Fruit fly (Drosophila melanogaster): ENCODE results near the gene trol.

The trol gene

dm6 chrX:2465687-2466086 lies 79.5 kb downstream of the trol start:
- no peak for TF ChIP-seq crc (GFP tag; optimal IDR thresholded peaks at IDR 0.05)
- peak; percentile 83 for TF ChIP-seq D (optimal IDR thresholded peaks at IDR 0.05)
- no peak for TF ChIP-seq D (GFP tag; optimal IDR thresholded peaks at IDR 0.05)
- no peak for TF ChIP-seq Fer3 (tag; optimal IDR thresholded peaks at IDR 0.05)
- TF ChIP-seq CG12155 (GFP tag; optimal IDR thresholded peaks at IDR 0.05) = no peak
- no peak for TF ChIP-seq ro (GFP tag; IDR thresholded peaks at IDR 0.05)
- peak; percentile 75 for TF ChIP-seq zen (tag; optimal IDR thresholded peaks at IDR 0.05)
- TF ChIP-seq hkb (optimal IDR thresholded peaks at IDR 0.05) = no peak
- TF ChIP-seq hkb (GFP tag; IDR thresholded peaks at IDR 0.05) = no peak
- TF ChIP-seq CG18262 (tag; optimal IDR thresholded peaks at IDR 0.05) = no peak
- no peak for TF ChIP-seq Aef1 (GFP tag; IDR thresholded peaks at IDR 0.05)
- no peak for TF ChIP-seq Dfd (GFP tag; optimal IDR thresholded peaks at IDR 0.05)
- TF ChIP-seq CG17186 (GFP tag; optimal IDR thresholded peaks at IDR 0.05) = no peak
- TF ChIP-seq CG7928 (GFP tag; optimal IDR thresholded peaks at IDR 0.05) = no peak
- peak; percentile 17 for TF ChIP-seq pros (GFP tag; optimal IDR thresholded peaks at IDR 0.05)
- no peak for TF ChIP-seq CG34224 (GFP tag; IDR thresholded peaks at IDR 0.05; ENCODE audit: partially characterized antibody)
- TF ChIP-seq CG17829 (tag; optimal IDR thresholded peaks at IDR 0.05) = no peak
- no peak for TF ChIP-seq Ptx1 (GFP tag; IDR thresholded peaks at IDR 0.05)
- no peak for TF ChIP-seq exex (tag; optimal IDR thresholded peaks at IDR 0.05)
- TF ChIP-seq otp (GFP tag; IDR thresholded peaks at IDR 0.05) = no peak
- TF ChIP-seq ac (GFP tag; optimal IDR thresholded peaks at IDR 0.05) = no peak
- no peak for TF ChIP-seq CG34422 (GFP tag; IDR thresholded peaks at IDR 0.05)
- TF ChIP-seq CG10147 (GFP tag; optimal IDR thresholded peaks at IDR 0.05) = no peak
- no peak for TF ChIP-seq H15 (GFP tag; IDR thresholded peaks at IDR 0.05)
- TF ChIP-seq Hmx (GFP tag; optimal IDR thresholded peaks at IDR 0.05) = no peak
- TF ChIP-seq CG3065 (GFP tag; optimal IDR thresholded peaks at IDR 0.05) = no peak
- no peak for TF ChIP-seq Ets65A (GFP tag)
- TF ChIP-seq ranshi (GFP tag; IDR thresholded peaks at IDR 0.05) = no peak
- TF ChIP-seq grn (GFP tag; optimal IDR thresholded peaks at IDR 0.05) = peak; percentile 10
- TF ChIP-seq cg (GFP tag; optimal IDR thresholded peaks at IDR 0.05) = no peak
- no peak for TF ChIP-seq CG13123 (GFP tag; optimal IDR thresholded peaks at IDR 0.05)
- no peak for TF ChIP-seq NC2β (GFP tag; optimal IDR thresholded peaks at IDR 0.05)
- peak; percentile 52 for TF ChIP-seq hth (optimal IDR thresholded peaks at IDR 0.05)
- no peak for TF ChIP-seq CG12219 (GFP tag; optimal IDR thresholded peaks at IDR 0.05)
- TF ChIP-seq CG1529 (GFP tag; optimal IDR thresholded peaks at IDR 0.05) = no peak
- TF ChIP-seq MESR4 (GFP tag; optimal IDR thresholded peaks at IDR 0.05) = no peak
- peak in 1 of 2 experiments; percentile 25 for TF ChIP-seq tll (GFP tag; optimal IDR thresholded peaks at IDR 0.05)
- no peak for TF ChIP-seq gfzf (GFP tag; optimal IDR thresholded peaks at IDR 0.05)
- peak; percentile 54 for TF ChIP-seq kni (GFP tag; optimal IDR thresholded peaks at IDR 0.05)
- TF ChIP-seq Optix (GFP tag; IDR thresholded peaks at IDR 0.05) = no peak

- no peak for TF ChIP-seq CG9215 (GFP tag; IDR thresholded peaks at IDR 0.05)
- no peak for TF ChIP-seq amos (GFP tag; IDR thresholded peaks at IDR 0.05; ENCODE audit: partially characterized antibody)
- peak in 1 of 2 experiments; percentile 1 for TF ChIP-seq chif (GFP tag; optimal IDR thresholded peaks at IDR 0.05)
- no peak for TF ChIP-seq CG34422 (GFP tag; IDR thresholded peaks at IDR 0.05)
- no peak for TF ChIP-seq da (GFP tag; optimal IDR thresholded peaks at IDR 0.05)
- TF ChIP-seq Ssrp (tag; optimal IDR thresholded peaks at IDR 0.05) = no peak
- no peak for TF ChIP-seq CG6689 (GFP tag; IDR thresholded peaks at IDR 0.05)
- TF ChIP-seq slbo (GFP tag; IDR thresholded peaks at IDR 0.05) = no peak
- TF ChIP-seq CG10209 (GFP tag; optimal IDR thresholded peaks at IDR 0.05) = no peak
- no peak for TF ChIP-seq Hsf (GFP tag; optimal IDR thresholded peaks at IDR 0.05)
- peak; percentile 33 for TF ChIP-seq Sox102F (GFP tag; optimal IDR thresholded peaks at IDR 0.05)
- TF ChIP-seq nerfin-2 (GFP tag; IDR thresholded peaks at IDR 0.05; ENCODE audit: partially characterized antibody) = no peak
- no peak for TF ChIP-seq CG7963 (GFP tag; IDR thresholded peaks at IDR 0.05; ENCODE audit: partially characterized antibody)
- TF ChIP-seq CoRest (tag; optimal IDR thresholded peaks at IDR 0.05) = peak; percentile 4
- no peak for TF ChIP-seq CG9817 (tag; optimal IDR thresholded peaks at IDR 0.05)
- TF ChIP-seq phol (tag; optimal IDR thresholded peaks at IDR 0.05) = peak; percentile 26
These were observed 81.0 kb downstream of the trol start for dm6 chrX:2464189-2464588.
